Worm (Caenorhabditis elegans): Measurements from ENCODE around the gene sdz-4.

DNA sequence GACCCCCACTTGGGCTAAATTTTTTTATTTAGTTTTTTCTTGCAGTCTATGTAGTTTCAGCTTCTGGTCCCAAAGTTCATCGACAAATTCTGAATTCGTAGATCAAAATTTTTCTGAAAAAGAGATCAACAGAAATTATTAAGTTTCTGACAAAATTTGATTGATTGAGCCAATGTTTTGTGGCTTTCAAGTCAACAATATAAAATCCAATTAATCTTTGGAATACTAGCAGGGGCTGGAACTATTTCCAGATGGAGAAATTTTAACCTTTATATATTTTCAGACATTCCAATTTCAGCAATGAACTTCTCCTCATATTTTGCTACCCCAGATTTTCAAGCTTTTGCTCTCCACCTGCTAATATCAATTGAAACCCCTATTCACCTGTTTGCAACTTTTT, 24.1 kb downstream of the sdz-4 start, which contains the start of gene srh-274:
- TF ChIP-seq ama-1 (optimal IDR thresholded peaks at IDR 0.05): no peak
- no peak for TF ChIP-seq ceh-13 (GFP tag; optimal IDR thresholded peaks at IDR 0.05)
- TF ChIP-seq tbx-37 (GFP tag; conservative IDR thresholded peaks at IDR 0.05): no peak
- no peak for TF ChIP-seq flt-1 (GFP tag; IDR thresholded peaks at IDR 0.05)
- TF ChIP-seq hnd-1 (tag; optimal IDR thresholded peaks at IDR 0.05): no peak

Measured in whole organism, early embryonic.